Worm (Caenorhabditis elegans) whole organism, L1 larva: ENCODE data around the gene myrf-2.

Experiments used
- aly-2 ChIP-seq: fragments of 150-350 bp; optimal IDR thresholded peaks from 2 replicates; lab custom pipeline; 2014; ENCODE audit warnings: missing biosample characterization, missing genetic modification characterization
- blmp-1 ChIP-seq: fragments of 150-350 bp; optimal IDR thresholded peaks from 2 replicates; lab custom pipeline; 2014; ENCODE audit warnings: missing biosample characterization, missing genetic modification characterization
- ceh-88 ChIP-seq: fragments of 200-800 bp; sonication (Bioruptor generic); IDR thresholded peaks from 2 replicates; pipeline ENCODE4 v1.3.6; 2022; ENCODE audit warnings: missing genetic modification characterization, missing compliant biosample characterization
- fkh-10 ChIP-seq: sonication (generic microtip); optimal IDR thresholded peaks from 2 replicates; lab custom pipeline; 2017; ENCODE audit warnings: missing biosample characterization, missing genetic modification reagents, missing genetic modification characterization
- jun-1 ChIP-seq: fragments of 150-350 bp; optimal IDR thresholded peaks from 2 replicates; lab custom pipeline; 2014; ENCODE audit warnings: missing biosample characterization, missing genetic modification reagents, missing genetic modification characterization
- lsy-2 ChIP-seq, 2 experiments: fragments of 150-350 bp; optimal IDR thresholded peaks; 2 replicates each; lab custom pipeline; 2014; ENCODE audit warnings: missing biosample characterization in 2 of 2, missing genetic modification characterization in 2 of 2
- nhr-237 ChIP-seq: fragments of 150-350 bp; optimal IDR thresholded peaks from 2 replicates; lab custom pipeline; 2014; ENCODE audit warnings: missing biosample characterization, missing genetic modification characterization
- nhr-28 ChIP-seq: fragments of 150-350 bp; optimal IDR thresholded peaks from 2 replicates; lab custom pipeline; 2014; ENCODE audit warnings: missing biosample characterization, missing genetic modification characterization
- pag-3 ChIP-seq: sonication (generic microtip); optimal IDR thresholded peaks from 2 replicates; lab custom pipeline; 2017; ENCODE audit warnings: missing genetic modification characterization, mild to moderate bottlenecking, missing compliant biosample characterization, antibody characterized with exemption, borderline replicate concordance; ENCODE audit not compliant: insufficient read depth
- pax-3 ChIP-seq: fragments of 200-800 bp; sonication (Bioruptor generic); optimal IDR thresholded peaks from 2 replicates; lab custom pipeline; 2018; ENCODE audit warnings: mild to moderate bottlenecking, missing genetic modification characterization, moderate library complexity, missing compliant biosample characterization
- rnt-1 ChIP-seq: sonication (generic microtip); optimal IDR thresholded peaks from 2 replicates; lab custom pipeline; 2016; ENCODE audit warnings: mild to moderate bottlenecking, missing genetic modification characterization, moderate library complexity, missing compliant biosample characterization
- unc-130 ChIP-seq: fragments of 150-350 bp; optimal IDR thresholded peaks from 2 replicates; lab custom pipeline; 2017; ENCODE audit warnings: missing biosample characterization, missing genetic modification characterization, inconsistent platforms
- unc-62 ChIP-seq: fragments of 150-350 bp; optimal IDR thresholded peaks from 2 replicates; lab custom pipeline; 2014; ENCODE audit warnings: missing biosample characterization, missing genetic modification reagents, missing genetic modification characterization
- unc-86 ChIP-seq: sonication (generic microtip); optimal IDR thresholded peaks from 2 replicates; lab custom pipeline; 2016; ENCODE audit warnings: missing genetic modification characterization, missing compliant biosample characterization

ce11 chrX:10150918-10151317 is 43.3 kb downstream of the myrf-2 start:
- TF ChIP-seq unc-86 (tag; lab: Kevin White, UChicago) (no peak), jun-1 (tag; lab: Kevin White, UChicago) (no peak), pax-3 (tag; lab: Kevin White, UChicago) (no peak), pag-3 (no peak), fkh-10 (GFP tag; lab: Kevin White, UChicago) (no peak), ceh-88 (GFP tag; lab: Robert Waterston, UW) (no peak), blmp-1 (no peak), nhr-237 (tag; lab: Kevin White, UChicago) (no peak), unc-62 (no peak), lsy-2 (tag; optimal IDR thresholded peaks at IDR 0.05; lab: Kevin White, UChicago) (no peak), aly-2 (no peak), rnt-1 (tag; lab: Kevin White, UChicago) (no peak), unc-130 (tag; lab: Kevin White, UChicago) (no peak), nhr-28 (tag; lab: Kevin White, UChicago) (no peak)
